Fruit fly (Drosophila melanogaster) whole organism, adult: ENCODE data around the gene CG8861.

Source experiments
- Clk ChIP-seq: fragments of 200-800 bp; sonication (Bioruptor generic); optimal IDR thresholded peaks from 2 replicates; lab custom pipeline; 2017; ENCODE audit warnings: missing biosample characterization, missing genetic modification characterization
- Crg-1 ChIP-seq: fragments of 200-800 bp; sonication (Bioruptor generic); optimal IDR thresholded peaks from 2 replicates; lab custom pipeline; 2016; ENCODE audit warnings: missing biosample characterization, missing genetic modification characterization
- bab1 ChIP-seq: fragments of 200-800 bp; sonication (Bioruptor generic); optimal IDR thresholded peaks from 3 replicates; lab custom pipeline; 2019; ENCODE audit warnings: missing biosample characterization, mild to moderate bottlenecking, missing genetic modification characterization, moderate library complexity

dm6 chr3R:9254798-9255197, 73.5 kb downstream of the CG8861 start, which contains the start of gene CG16734:
- TF ChIP-seq Clk = no peak
- TF ChIP-seq Crg-1 (GFP tag; lab: Kevin White, UChicago) = no peak
- no peak for TF ChIP-seq bab1 (GFP tag; lab: Kevin White, UChicago)
